Comparison of ENCODE assay signal across 6 worm cellular contexts in the genomic region with DNA sequence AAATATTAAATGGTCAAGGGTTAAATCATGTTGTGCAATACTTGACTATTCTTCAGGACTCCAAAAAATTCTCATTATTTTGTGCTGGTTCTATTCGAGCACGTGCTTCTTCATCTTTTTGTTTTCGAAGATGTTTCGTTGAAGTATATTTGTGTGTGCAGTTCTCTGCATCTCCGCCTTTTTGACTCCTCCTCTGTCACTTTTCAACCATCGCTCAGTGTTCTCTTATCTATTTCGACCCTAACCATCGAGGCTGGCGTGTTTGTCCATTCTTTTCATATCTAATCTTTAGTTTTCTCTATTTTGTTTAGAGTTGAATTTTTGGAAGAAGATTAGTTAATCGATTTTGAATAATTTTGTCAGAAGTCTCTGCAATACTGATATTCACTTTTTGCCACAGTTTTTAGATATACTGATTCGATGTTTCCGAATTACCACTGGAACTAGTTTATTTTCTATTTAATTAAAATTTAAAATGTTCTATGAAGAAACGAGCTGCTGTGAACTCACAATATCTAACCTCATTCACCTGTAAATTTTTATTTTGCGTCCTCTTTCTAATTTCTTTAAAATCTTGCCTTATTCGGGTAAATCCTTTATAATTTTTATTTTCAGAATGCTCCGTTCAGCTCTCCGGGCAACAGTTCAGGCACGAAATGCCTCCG.
TF ChIP-seq lines count a peak whose summit lies in the region.

A gene (plus strand): TSS at position 615 of the 665 bp plus-strand sequence.

TF ChIP-seq in whole organism, L1 larva, 84 proteins besides CTCF, POLR2A, EP300 and RAD21 (continues in another document):
- TF ChIP-seq nhr-71 (tag; optimal IDR thresholded peaks at IDR 0.05; lab: Kevin White, UChicago): peak; percentile 43
- TF ChIP-seq sup-37 (GFP tag; optimal IDR thresholded peaks at IDR 0.05; lab: Kevin White, UChicago): no peak
- no peak for TF ChIP-seq unc-98 (GFP tag; IDR thresholded peaks at IDR 0.05; lab: Robert Waterston, UW)
- TF ChIP-seq lsy-2 (tag; optimal IDR thresholded peaks at IDR 0.05; lab: Kevin White, UChicago): peak in 1 of 2 experiments; percentile 4
- TF ChIP-seq nhr-77 (tag; optimal IDR thresholded peaks at IDR 0.05; lab: Kevin White, UChicago): peak; percentile 2
- TF ChIP-seq egl-13 (tag; optimal IDR thresholded peaks at IDR 0.05; lab: Kevin White, UChicago): no peak
- TF ChIP-seq hpl-2 (GFP tag; optimal IDR thresholded peaks at IDR 0.05; lab: Kevin White, UChicago): no peak
- TF ChIP-seq sptf-1 (tag; optimal IDR thresholded peaks at IDR 0.05; lab: Kevin White, UChicago): no peak
- no peak for TF ChIP-seq dpl-1 (GFP tag; optimal IDR thresholded peaks at IDR 0.05; lab: Kevin White, UChicago)
- TF ChIP-seq nhr-19 (GFP tag; conservative IDR thresholded peaks at IDR 0.05; lab: Robert Waterston, UW): peak; percentile 49
- peak in 1 of 2 experiments; percentile 6 for TF ChIP-seq efl-1 (optimal IDR thresholded peaks at IDR 0.05; lab: Kevin White, UChicago)
- TF ChIP-seq efl-1 (GFP tag; optimal IDR thresholded peaks at IDR 0.05 in 1 of 2; lab: Kevin White, UChicago): peak in 1 of 2 experiments; percentile 88
- TF ChIP-seq F16B12.6 (tag; optimal IDR thresholded peaks at IDR 0.05; lab: Kevin White, UChicago): no peak
- peak; percentile 53 for TF ChIP-seq lin-14 (GFP tag; optimal IDR thresholded peaks at IDR 0.05; lab: Kevin White, UChicago)

TF ChIP-seq in whole organism, L2 larva, 48 proteins besides CTCF, POLR2A, EP300 and RAD21 (continues in another document):
- TF ChIP-seq sma-3 (GFP tag; optimal IDR thresholded peaks at IDR 0.05; lab: Kevin White, UChicago): no peak
- TF ChIP-seq lsy-2 (tag; optimal IDR thresholded peaks at IDR 0.05; lab: Kevin White, UChicago): peak in 1 of 2 experiments; percentile 32
- no peak for TF ChIP-seq C34F6.9 (tag; optimal IDR thresholded peaks at IDR 0.05; lab: Kevin White, UChicago)
- peak; percentile 1 for TF ChIP-seq gmeb-1 (tag; optimal IDR thresholded peaks at IDR 0.05; lab: Kevin White, UChicago)
- no peak for TF ChIP-seq skn-1 (tag; optimal IDR thresholded peaks at IDR 0.05; lab: Kevin White, UChicago)
- peak; percentile 67 for TF ChIP-seq sma-9 (GFP tag; optimal IDR thresholded peaks at IDR 0.05; lab: Kevin White, UChicago)
- TF ChIP-seq sma-9 (tag; optimal IDR thresholded peaks at IDR 0.05; lab: Kevin White, UChicago): no peak
- TF ChIP-seq dmd-4 (tag; optimal IDR thresholded peaks at IDR 0.05; lab: Kevin White, UChicago): no peak
- no peak for TF ChIP-seq mdl-1 (tag; optimal IDR thresholded peaks at IDR 0.05; lab: Kevin White, UChicago)
- TF ChIP-seq sem-4 (tag; optimal IDR thresholded peaks at IDR 0.05; lab: Kevin White, UChicago): no peak
- peak; percentile 36 for TF ChIP-seq F13H6.1 (tag; optimal IDR thresholded peaks at IDR 0.05; lab: Kevin White, UChicago)
- peak; percentile 69 for TF ChIP-seq fos-1 (tag; optimal IDR thresholded peaks at IDR 0.05; lab: Kevin White, UChicago)
- no peak for TF ChIP-seq ZK546.5 (tag; optimal IDR thresholded peaks at IDR 0.05; lab: Kevin White, UChicago)
- TF ChIP-seq nhr-129 (tag; optimal IDR thresholded peaks at IDR 0.05; lab: Kevin White, UChicago): peak; percentile 43

TF ChIP-seq in whole organism, L3 larva, 47 proteins besides CTCF, POLR2A, EP300 and RAD21:
- TF ChIP-seq lin-39 (tag; optimal IDR thresholded peaks at IDR 0.05; lab: Kevin White, UChicago) (peak; percentile 9), pqm-1 (tag; optimal IDR thresholded peaks at IDR 0.05; lab: Kevin White, UChicago) (peak; percentile 61), pha-4 (tag; optimal IDR thresholded peaks at IDR 0.05; lab: Kevin White, UChicago) (peak; percentile 74), elt-2 (tag; optimal IDR thresholded peaks at IDR 0.05; lab: Kevin White, UChicago) (peak; percentile 79), snpc-4 (tag; optimal IDR thresholded peaks at IDR 0.05; lab: Kevin White, UChicago) (peak; percentile 17), elt-1 (tag; optimal IDR thresholded peaks at IDR 0.05; lab: Kevin White, UChicago) (peak; percentile 77), fkh-2 (tag; optimal IDR thresholded peaks at IDR 0.05; lab: Kevin White, UChicago) (no peak), sea-2 (GFP tag; optimal IDR thresholded peaks at IDR 0.05; lab: Kevin White, UChicago) (no peak)

TF ChIP-seq in whole organism, L4 larva, 104 proteins besides CTCF, POLR2A, EP300 and RAD21 (continues in another document):
- TF ChIP-seq nhr-28 (tag; optimal IDR thresholded peaks at IDR 0.05; lab: Kevin White, UChicago): peak; percentile 54
- peak in 1 of 2 experiments; percentile 67 for TF ChIP-seq mdl-1 (tag; optimal IDR thresholded peaks at IDR 0.05; lab: Kevin White, UChicago)
- TF ChIP-seq unc-39 (tag; optimal IDR thresholded peaks at IDR 0.05; lab: Kevin White, UChicago): no peak
- peak; percentile 78 for TF ChIP-seq pqm-1 (tag; optimal IDR thresholded peaks at IDR 0.05; lab: Kevin White, UChicago)
- no peak for TF ChIP-seq snpc-1.2 (GFP tag; IDR thresholded peaks at IDR 0.05; lab: Robert Waterston, UW)
- TF ChIP-seq dmd-6 (GFP tag; IDR thresholded peaks at IDR 0.05; lab: Robert Waterston, UW): peak; percentile 73
- no peak for TF ChIP-seq mxl-2 (GFP tag; conservative IDR thresholded peaks at IDR 0.05; lab: Robert Waterston, UW)
- TF ChIP-seq hlh-30 (tag; optimal IDR thresholded peaks at IDR 0.05; lab: Kevin White, UChicago; ENCODE audit: insufficient read depth): peak; percentile 21
- no peak for TF ChIP-seq ceh-44 (GFP tag; IDR thresholded peaks at IDR 0.05; lab: Robert Waterston, UW)
- no peak for TF ChIP-seq nhr-48 (tag; optimal IDR thresholded peaks at IDR 0.05; lab: Kevin White, UChicago)
- TF ChIP-seq skn-1 (tag; optimal IDR thresholded peaks at IDR 0.05; lab: Kevin White, UChicago): no peak
- no peak for TF ChIP-seq zfp-2 (tag; optimal IDR thresholded peaks at IDR 0.05; lab: Kevin White, UChicago)
- no peak for TF ChIP-seq F37D6.2 (tag; optimal IDR thresholded peaks at IDR 0.05; lab: Kevin White, UChicago)
- no peak for TF ChIP-seq mes-2 (tag; optimal IDR thresholded peaks at IDR 0.05; lab: Kevin White, UChicago; ENCODE audit: poor library complexity, severe bottlenecking)
- TF ChIP-seq mdt-29 (GFP tag; IDR thresholded peaks at IDR 0.05; lab: Robert Waterston, UW): no peak
- no peak for TF ChIP-seq ceh-32 (tag; optimal IDR thresholded peaks at IDR 0.05; lab: Kevin White, UChicago; ENCODE audit: poor library complexity)
- no peak for TF ChIP-seq zip-2 (tag; optimal IDR thresholded peaks at IDR 0.05; lab: Kevin White, UChicago)

TF ChIP-seq in whole organism, late embryonic, 69 proteins besides CTCF, POLR2A, EP300 and RAD21:
- TF ChIP-seq elt-2 (tag; optimal IDR thresholded peaks at IDR 0.05; lab: Kevin White, UChicago): peak; percentile 61
- no peak for TF ChIP-seq ceh-48 (tag; optimal IDR thresholded peaks at IDR 0.05; lab: Kevin White, UChicago)

TF ChIP-seq in whole organism, young adult, 124 proteins besides CTCF, POLR2A, EP300 and RAD21:
- TF ChIP-seq snpc-4 (GFP tag; optimal IDR thresholded peaks at IDR 0.05; lab: Kevin White, UChicago) (no peak), snpc-4 (tag; optimal IDR thresholded peaks at IDR 0.05; lab: Kevin White, UChicago) (peak in 2 of 4 experiments; percentile 34 to 44), B0336.3 (GFP tag; IDR thresholded peaks at IDR 0.05; lab: Robert Waterston, UW) (peak; percentile 40; the same call in 1 of the 2 replicates), snpc-1.3 (tag; optimal IDR thresholded peaks at IDR 0.05; lab: Kevin White, UChicago; ENCODE audit: insufficient read depth) (no peak), ztf-26 (tag; optimal IDR thresholded peaks at IDR 0.05; lab: Kevin White, UChicago) (no peak), ceh-91 (GFP tag; IDR thresholded peaks at IDR 0.05; lab: Robert Waterston, UW) (no peak), nfya-1 (tag; optimal IDR thresholded peaks at IDR 0.05; lab: Kevin White, UChicago; ENCODE audit: borderline replicate concordance, insufficient read depth) (no peak), Y56A3A.18 (GFP tag; IDR thresholded peaks at IDR 0.05; lab: Robert Waterston, UW) (no peak), ztf-18 (tag; optimal IDR thresholded peaks at IDR 0.05; lab: Kevin White, UChicago) (no peak), ekl-4 (GFP tag; IDR thresholded peaks at IDR 0.05; lab: Robert Waterston, UW) (0 out of 2 replicates have a peak, but pooled peaks have one; percentile 16), K12H6.12 (tag; optimal IDR thresholded peaks at IDR 0.05; lab: Kevin White, UChicago) (no peak), nhr-80 (tag; optimal IDR thresholded peaks at IDR 0.05; lab: Kevin White, UChicago) (peak; percentile 83), lin-40 (tag; optimal IDR thresholded peaks at IDR 0.05; lab: Kevin White, UChicago) (no peak), ceh-40 (GFP tag; IDR thresholded peaks at IDR 0.05; lab: Robert Waterston, UW) (no peak), madf-6 (GFP tag; IDR thresholded peaks at IDR 0.05; lab: Robert Waterston, UW) (no peak), tbp1 (GFP tag; optimal IDR thresholded peaks at IDR 0.05; lab: Kevin White, UChicago) (peak; percentile 28)
